Worm (Caenorhabditis elegans) whole organism, late embryonic: ENCODE results near the gene Y57G11C.5.

Experiments used
- C08G9.2 ChIP-seq: sonication (generic microtip); optimal IDR thresholded peaks from 2 replicates; lab custom pipeline; 2016; ENCODE audit warnings: mild to moderate bottlenecking, missing genetic modification characterization, moderate library complexity, missing compliant biosample characterization
- C38D4.7 ChIP-seq: fragments of 200-800 bp; sonication (Bioruptor generic); optimal IDR thresholded peaks from 2 replicates; lab custom pipeline; 2018; ENCODE audit warnings: mild to moderate bottlenecking, missing genetic modification characterization, moderate library complexity, missing compliant biosample characterization
- K02D7.2 ChIP-seq: sonication (generic microtip); optimal IDR thresholded peaks from 2 replicates; lab custom pipeline; 2017; ENCODE audit warnings: mild to moderate bottlenecking, missing genetic modification characterization, missing compliant biosample characterization
- ahr-1 ChIP-seq: sonication (generic microtip); optimal IDR thresholded peaks from 2 replicates; lab custom pipeline; 2016; ENCODE audit warnings: missing genetic modification characterization, missing compliant biosample characterization
- ceh-19 ChIP-seq: fragments of 200-800 bp; sonication (Bioruptor generic); optimal IDR thresholded peaks from 2 replicates; lab custom pipeline; 2018; ENCODE audit warnings: mild to moderate bottlenecking, missing genetic modification characterization, missing compliant biosample characterization
- ceh-2 ChIP-seq: sonication (generic microtip); optimal IDR thresholded peaks from 2 replicates; lab custom pipeline; 2016; ENCODE audit warnings: missing genotype, missing genetic modification characterization, missing compliant biosample characterization
- ceh-24 ChIP-seq: sonication (generic microtip); optimal IDR thresholded peaks from 2 replicates; lab custom pipeline; 2016; ENCODE audit warnings: mild to moderate bottlenecking, missing genetic modification characterization, missing compliant biosample characterization
- ceh-30 ChIP-seq: fragments of 150-350 bp; optimal IDR thresholded peaks from 2 replicates; lab custom pipeline; 2014; ENCODE audit warnings: missing biosample characterization, missing genetic modification characterization
- ceh-31 ChIP-seq: sonication (generic microtip); optimal IDR thresholded peaks from 2 replicates; lab custom pipeline; 2016; ENCODE audit warnings: missing genetic modification characterization, missing compliant biosample characterization
- ceh-34 ChIP-seq: sonication (generic microtip); optimal IDR thresholded peaks from 2 replicates; lab custom pipeline; 2016; ENCODE audit warnings: mild to moderate bottlenecking, missing genetic modification characterization, missing compliant biosample characterization
- ceh-45 ChIP-seq: fragments of 200-800 bp; sonication (Bioruptor generic); IDR thresholded peaks from 2 replicates; pipeline ENCODE4 v1.3.6; 2022; ENCODE audit warnings: missing genetic modification reagents, missing genetic modification characterization, missing compliant biosample characterization
- ceh-48 ChIP-seq: sonication (generic microtip); optimal IDR thresholded peaks from 2 replicates; lab custom pipeline; 2016; ENCODE audit warnings: missing genetic modification characterization, inconsistent platforms, missing compliant biosample characterization
- ceh-6 ChIP-seq: fragments of 200-800 bp; sonication (Bioruptor generic); optimal IDR thresholded peaks from 2 replicates; lab custom pipeline; 2018; ENCODE audit warnings: mild to moderate bottlenecking, missing genetic modification characterization, missing compliant biosample characterization
- ceh-9 ChIP-seq: sonication (generic microtip); optimal IDR thresholded peaks from 2 replicates; lab custom pipeline; 2016; ENCODE audit warnings: mild to moderate bottlenecking, missing genetic modification characterization, inconsistent platforms, missing compliant biosample characterization
- dmd-4 ChIP-seq: sonication (generic microtip); optimal IDR thresholded peaks from 2 replicates; lab custom pipeline; 2016; ENCODE audit warnings: borderline replicate concordance, missing genetic modification characterization, missing compliant biosample characterization
- ets-4 ChIP-seq: sonication (generic microtip); optimal IDR thresholded peaks from 2 replicates; lab custom pipeline; 2016; ENCODE audit warnings: missing genetic modification characterization, missing compliant biosample characterization
- gmeb-2 ChIP-seq: sonication (generic microtip); optimal IDR thresholded peaks from 2 replicates; lab custom pipeline; 2016; ENCODE audit warnings: missing genetic modification characterization, inconsistent platforms, missing compliant biosample characterization
- hlh-30 ChIP-seq: sonication (generic microtip); optimal IDR thresholded peaks from 2 replicates; lab custom pipeline; 2017; ENCODE audit warnings: antibody characterized with exemption, missing genetic modification characterization, missing compliant biosample characterization; ENCODE audit not compliant: insufficient read depth
- hlh-6 ChIP-seq: sonication (generic microtip); optimal IDR thresholded peaks from 2 replicates; lab custom pipeline; 2016; ENCODE audit warnings: missing genotype, missing genetic modification characterization, missing compliant biosample characterization
- lin-11 ChIP-seq: fragments of 200-800 bp; sonication (Bioruptor generic); optimal IDR thresholded peaks from 2 replicates; lab custom pipeline; 2018; ENCODE audit warnings: mild to moderate bottlenecking, missing genetic modification characterization, missing compliant biosample characterization
- madf-2 ChIP-seq: sonication (generic microtip); optimal IDR thresholded peaks from 2 replicates; lab custom pipeline; 2017; ENCODE audit warnings: missing genetic modification characterization, missing compliant biosample characterization
- mec-3 ChIP-seq: sonication (generic microtip); optimal IDR thresholded peaks from 2 replicates; lab custom pipeline; 2016; ENCODE audit warnings: borderline replicate concordance, missing genetic modification characterization, missing compliant biosample characterization
- nfya-1 ChIP-seq: sonication (generic microtip); optimal IDR thresholded peaks from 2 replicates; lab custom pipeline; 2017; ENCODE audit warnings: missing genetic modification characterization, mild to moderate bottlenecking, missing compliant biosample characterization, antibody characterized with exemption, moderate library complexity
- nhr-232 ChIP-seq: sonication (generic microtip); optimal IDR thresholded peaks from 2 replicates; lab custom pipeline; 2016; ENCODE audit warnings: missing genetic modification characterization, missing compliant biosample characterization
- npax-4 ChIP-seq: sonication (generic microtip); optimal IDR thresholded peaks from 2 replicates; lab custom pipeline; 2016; ENCODE audit warnings: missing genetic modification characterization, missing compliant biosample characterization
- pha-2 ChIP-seq: sonication (generic microtip); optimal IDR thresholded peaks from 2 replicates; lab custom pipeline; 2017; ENCODE audit warnings: mild to moderate bottlenecking, missing genetic modification characterization, missing compliant biosample characterization
- pha-4 ChIP-seq: fragments of 150-350 bp; optimal IDR thresholded peaks from 2 replicates; lab custom pipeline; 2018; ENCODE audit warnings: missing biosample characterization, missing genetic modification reagents, missing genetic modification characterization
- pqm-1 ChIP-seq: sonication (generic microtip); optimal IDR thresholded peaks from 2 replicates; lab custom pipeline; 2016; ENCODE audit warnings: missing genetic modification characterization, missing compliant biosample characterization
- pros-1 ChIP-seq: fragments of 150-350 bp; optimal IDR thresholded peaks from 2 replicates; lab custom pipeline; 2014; ENCODE audit warnings: missing biosample characterization, missing genetic modification reagents, missing genetic modification characterization
- rnt-1 ChIP-seq: sonication (generic microtip); optimal IDR thresholded peaks from 2 replicates; lab custom pipeline; 2016; ENCODE audit warnings: missing genetic modification characterization, missing compliant biosample characterization
- sox-2 ChIP-seq: fragments of 200-800 bp; sonication (Bioruptor generic); IDR thresholded peaks from 2 replicates; pipeline ENCODE4 v1.3.6; 2022; ENCODE audit warnings: missing genetic modification reagents, missing genetic modification characterization, missing compliant biosample characterization
- tbx-7 ChIP-seq: sonication (generic microtip); optimal IDR thresholded peaks from 2 replicates; lab custom pipeline; 2016; ENCODE audit warnings: missing genotype, missing genetic modification characterization, missing compliant biosample characterization
- unc-42 ChIP-seq: sonication (generic microtip); optimal IDR thresholded peaks from 2 replicates; lab custom pipeline; 2016; ENCODE audit warnings: missing genotype, missing genetic modification characterization, missing compliant biosample characterization
- unc-86 ChIP-seq: sonication (generic microtip); optimal IDR thresholded peaks from 2 replicates; lab custom pipeline; 2016; ENCODE audit warnings: missing genetic modification characterization, missing compliant biosample characterization
- zip-5 ChIP-seq: sonication (generic microtip); optimal IDR thresholded peaks from 2 replicates; lab custom pipeline; 2016; ENCODE audit warnings: missing genetic modification characterization, missing compliant biosample characterization
- ztf-16 ChIP-seq: sonication (generic microtip); optimal IDR thresholded peaks from 2 replicates; lab custom pipeline; 2017; ENCODE audit warnings: missing genetic modification characterization, missing compliant biosample characterization

The Y57G11C.5 gene

DNA sequence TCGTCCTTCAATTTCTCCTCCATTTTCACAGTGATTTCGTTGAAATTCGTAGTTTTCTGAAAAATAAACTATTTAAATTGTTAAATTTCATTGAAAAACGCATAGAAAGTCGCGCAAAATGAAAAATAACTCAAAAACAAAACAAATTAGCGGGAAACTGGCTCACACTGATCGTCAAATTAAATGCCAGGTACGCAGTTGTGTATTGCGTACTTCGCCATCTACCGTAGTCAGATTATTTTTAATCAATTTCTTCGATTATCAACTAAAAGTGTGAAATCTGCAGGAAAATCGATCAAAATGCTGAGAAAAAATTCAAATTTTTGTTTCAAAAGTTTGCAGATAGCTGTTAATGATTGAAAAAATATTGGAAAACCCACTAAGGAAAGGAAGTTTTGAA lies 10.3 kb downstream of the Y57G11C.5 start, which contains the start of gene Y57G11C.499:
TSS of gene Y57G11C.499 (minus strand) at position 23 of the 400 bp plus-strand sequence.
- TF ChIP-seq ceh-6 (GFP tag; lab: Kevin White, UChicago) (no peak), pros-1 (tag; lab: Kevin White, UChicago) (no peak)

DNA sequence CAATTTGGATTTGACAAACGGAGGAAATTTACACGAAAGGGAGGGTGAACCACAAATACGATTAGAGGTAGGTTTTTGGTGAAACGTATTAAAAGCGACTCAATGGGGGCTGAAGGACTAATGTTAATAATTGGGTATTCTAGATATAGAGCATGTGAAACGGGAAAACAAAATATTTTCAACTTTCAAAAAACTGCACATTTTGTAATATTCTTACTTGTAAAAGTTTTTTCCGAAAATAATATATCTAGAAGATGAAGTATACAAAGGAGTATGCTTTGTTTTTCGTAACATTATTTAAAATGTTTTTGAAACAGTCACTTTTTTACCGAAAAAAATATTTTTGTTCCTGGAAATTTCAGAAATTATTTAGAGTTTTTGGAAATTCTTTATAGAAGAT lies 23.3 kb downstream of the Y57G11C.5 start:
- no peak for TF ChIP-seq tbx-7 (tag; lab: Kevin White, UChicago)
- TF ChIP-seq ztf-16 (tag; lab: Kevin White, UChicago): no peak
- TF ChIP-seq mec-3 (tag; lab: Kevin White, UChicago): no peak
- no peak for TF ChIP-seq ceh-6 (GFP tag; lab: Kevin White, UChicago)
- no peak for TF ChIP-seq rnt-1 (tag; lab: Kevin White, UChicago)
- TF ChIP-seq madf-2 (tag; lab: Kevin White, UChicago): no peak
- no peak for TF ChIP-seq unc-86 (tag; lab: Kevin White, UChicago)
- TF ChIP-seq npax-4 (tag; lab: Kevin White, UChicago): no peak
- no peak for TF ChIP-seq gmeb-2 (tag; lab: Kevin White, UChicago)
- no peak for TF ChIP-seq C38D4.7 (GFP tag; lab: Kevin White, UChicago)
- no peak for TF ChIP-seq ceh-31 (tag; lab: Kevin White, UChicago)
- TF ChIP-seq dmd-4 (tag; lab: Kevin White, UChicago): no peak
- TF ChIP-seq pha-4 (tag; lab: Kevin White, UChicago): no peak
- no peak for TF ChIP-seq K02D7.2 (tag; lab: Kevin White, UChicago)
- TF ChIP-seq pqm-1: no peak
- TF ChIP-seq ceh-9 (tag; lab: Kevin White, UChicago): no peak

DNA sequence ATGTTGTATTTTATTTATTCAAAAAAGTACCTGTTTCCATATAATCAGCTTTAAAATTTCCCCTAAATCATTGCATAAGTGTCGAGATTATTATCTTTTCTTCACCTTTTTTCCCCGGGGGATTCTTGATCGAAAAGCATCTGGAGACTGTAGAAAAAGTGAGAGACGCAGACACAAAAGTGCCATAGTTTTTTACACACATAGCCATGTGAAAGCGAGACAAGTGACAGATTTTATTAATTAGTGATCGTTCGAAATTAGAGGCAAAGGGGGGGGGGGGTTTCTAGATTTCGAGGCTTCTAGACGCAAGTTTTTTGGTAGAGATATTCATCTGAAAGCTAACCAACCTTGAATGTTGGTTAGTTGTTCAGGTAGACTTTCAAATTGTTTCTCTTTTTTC lies 36.0 kb downstream of the Y57G11C.5 start:
- no peak for TF ChIP-seq hlh-6 (tag; lab: Kevin White, UChicago)
- TF ChIP-seq madf-2 (tag; lab: Kevin White, UChicago): no peak

ce11 chrIV:14728225-14728624 lies 37.0 kb downstream of the Y57G11C.5 start, which contains the start of gene Y57G11C.42:
TSS of gene Y57G11C.42 (plus strand) at chrIV:14728525.
- TF ChIP-seq ceh-19: no peak
- no peak for TF ChIP-seq hlh-30 (tag; lab: Kevin White, UChicago)
- TF ChIP-seq C08G9.2 (tag; lab: Kevin White, UChicago): no peak
- no peak for TF ChIP-seq sox-2 (GFP tag; lab: Robert Waterston, UW)
- no peak for TF ChIP-seq ets-4 (tag; lab: Kevin White, UChicago)
- no peak for TF ChIP-seq nhr-232
- no peak for TF ChIP-seq pha-4 (tag; lab: Kevin White, UChicago)
- no peak for TF ChIP-seq ceh-30 (tag; lab: Kevin White, UChicago)
- TF ChIP-seq nfya-1 (tag; lab: Kevin White, UChicago): no peak
- no peak for TF ChIP-seq ceh-2 (tag; lab: Kevin White, UChicago)
- no peak for TF ChIP-seq ceh-48 (tag; lab: Kevin White, UChicago)
- no peak for TF ChIP-seq ahr-1 (tag; lab: Kevin White, UChicago)
- TF ChIP-seq ceh-24: no peak
- no peak for TF ChIP-seq unc-42 (tag; lab: Kevin White, UChicago)
- no peak for TF ChIP-seq ceh-34 (tag; lab: Kevin White, UChicago)

ce11 chrIV:14715500-14715899 lies 49.7 kb downstream of the Y57G11C.5 start, which contains the start of gene lgc-8:
TSS of gene lgc-8 (plus strand) at chrIV:14715800.
- TF ChIP-seq ceh-45 (GFP tag; lab: Robert Waterston, UW) (no peak), ceh-31 (tag; lab: Kevin White, UChicago) (no peak), ztf-16 (tag; lab: Kevin White, UChicago) (no peak), madf-2 (tag; lab: Kevin White, UChicago) (no peak), lin-11 (tag; lab: Kevin White, UChicago) (no peak), pha-4 (tag; lab: Kevin White, UChicago) (no peak), zip-5 (no peak), pha-2 (tag; lab: Kevin White, UChicago) (no peak), hlh-6 (tag; lab: Kevin White, UChicago) (no peak)
- TF ChIP-seq, all 69 proteins: peak for 0
